Worm (Caenorhabditis elegans) whole organism, L1 larva: ENCODE data around the gene F43G6.8.

ENCODE experiments used
- egl-27 ChIP-seq, 2 experiments: fragments of 150-350 bp in 1 of 2; sonication (generic microtip); optimal IDR thresholded peaks; 3 replicates each; lab custom pipeline; 2017 to 2018; ENCODE audit warnings: missing biosample characterization in 2 of 2, missing genetic modification characterization in 2 of 2, missing genetic modification reagents in 2 of 2
- isw-1 ChIP-seq: fragments of 200-800 bp; sonication (Bioruptor generic); IDR thresholded peaks from 2 replicates; pipeline ENCODE4 v1.3.6; 2022; ENCODE audit warnings: missing genetic modification characterization, missing compliant biosample characterization
- mdl-1 ChIP-seq, 2 experiments: fragments of 150-350 bp; optimal IDR thresholded peaks; 2 replicates each; lab custom pipeline; 2014 to 2017; ENCODE audit warnings: missing biosample characterization in 2 of 2, missing genetic modification characterization in 2 of 2, inconsistent platforms in 1 of 2
- nhr-77 ChIP-seq: fragments of 150-350 bp; optimal IDR thresholded peaks from 2 replicates; lab custom pipeline; 2014; ENCODE audit warnings: missing biosample characterization, missing genetic modification characterization
- snpc-4 ChIP-seq: fragments of 150-350 bp; optimal IDR thresholded peaks from 2 replicates; lab custom pipeline; 2014; ENCODE audit warnings: missing biosample characterization, missing genetic modification characterization
- unc-62 ChIP-seq: fragments of 150-350 bp; optimal IDR thresholded peaks from 2 replicates; lab custom pipeline; 2014; ENCODE audit warnings: missing biosample characterization, missing genetic modification reagents, missing genetic modification characterization
- zag-1 ChIP-seq: fragments of 150-350 bp; optimal IDR thresholded peaks from 2 replicates; lab custom pipeline; 2014; ENCODE audit warnings: missing biosample characterization, missing genetic modification characterization
- ztf-11 ChIP-seq, 2 experiments: sonication (generic microtip); optimal IDR thresholded peaks; 2 replicates each; lab custom pipeline; 2016 to 2017; ENCODE audit warnings: missing genetic modification characterization in 2 of 2, missing biosample characterization in 1 of 2, missing compliant biosample characterization in 1 of 2

DNA sequence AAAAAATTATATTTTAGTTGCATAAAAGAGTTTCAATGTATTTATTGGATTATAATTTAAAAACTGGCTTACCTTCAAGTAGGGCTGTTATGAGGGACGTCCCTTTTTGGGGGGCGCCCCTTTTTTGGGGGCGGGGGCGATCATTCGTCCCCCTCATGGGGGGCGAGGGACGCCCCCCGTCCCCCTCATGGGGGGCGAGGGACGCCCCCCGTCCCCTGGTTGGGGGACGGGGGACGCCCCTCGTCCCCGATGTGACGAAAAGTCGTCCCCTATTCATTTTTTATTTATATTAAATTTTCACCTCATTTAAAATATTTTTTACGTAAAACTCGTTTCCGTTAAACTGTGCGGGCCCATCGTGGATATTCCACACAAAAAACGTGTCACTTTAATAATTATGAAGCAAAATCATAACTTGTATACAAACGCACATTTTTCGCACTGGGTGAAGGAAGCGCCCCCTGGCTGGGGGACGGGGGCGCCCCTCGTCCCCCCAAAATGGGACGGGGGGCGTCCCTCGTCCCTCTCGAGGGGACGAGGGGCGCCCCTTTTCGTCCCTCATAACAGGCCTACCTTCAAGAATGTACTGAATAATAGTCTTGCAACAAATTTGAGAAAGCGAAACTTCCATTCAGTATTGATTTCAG lies 48.3 kb downstream of the F43G6.8 start:
- TF ChIP-seq ztf-11 (tag; optimal IDR thresholded peaks at IDR 0.05; lab: Kevin White, UChicago) (no peak), unc-62 (GFP tag; lab: Kevin White, UChicago) (no peak), nhr-77 (no peak), zag-1 (tag; lab: Kevin White, UChicago) (no peak), egl-27 (tag; optimal IDR thresholded peaks at IDR 0.05; lab: Kevin White, UChicago) (no peak), snpc-4 (no peak), mdl-1 (tag; optimal IDR thresholded peaks at IDR 0.05; lab: Kevin White, UChicago) (no peak), isw-1 (GFP tag; lab: Robert Waterston, UW) (no peak)
